Fruit fly (Drosophila melanogaster) whole organism, embryonic: ENCODE data around the gene CG14564.

Experiments
- BEAF-32 ChIP-seq: fragments of 200-800 bp; sonication (Bioruptor generic); optimal IDR thresholded peaks from 3 replicates; lab custom pipeline; 2017; ENCODE audit warnings: missing biosample characterization, missing genetic modification characterization, mild to moderate bottlenecking, moderate library complexity, missing genetic modification reagents
- CG10366 ChIP-seq: fragments of 200-800 bp; sonication (Bioruptor generic); IDR thresholded peaks from 2 replicates; pipeline ENCODE4 v1.3.6; 2022; ENCODE audit warnings: missing biosample characterization, missing genetic modification characterization
- CG10543 ChIP-seq: fragments of 200-800 bp; sonication (Bioruptor generic); optimal IDR thresholded peaks from 3 replicates; lab custom pipeline; 2017; ENCODE audit warnings: missing biosample characterization, mild to moderate bottlenecking, missing genetic modification characterization, moderate library complexity
- CG11504 ChIP-seq: fragments of 200-800 bp; sonication (Bioruptor generic); optimal IDR thresholded peaks from 3 replicates; lab custom pipeline; 2019; ENCODE audit warnings: missing biosample characterization, mild to moderate bottlenecking, missing genetic modification characterization, moderate library complexity
- CG12155 ChIP-seq: fragments of 200-800 bp; sonication (Bioruptor generic); optimal IDR thresholded peaks from 3 replicates; lab custom pipeline; 2016; ENCODE audit warnings: missing biosample characterization, missing genetic modification characterization
- CG12219 ChIP-seq: fragments of 200-800 bp; sonication (Bioruptor generic); optimal IDR thresholded peaks from 3 replicates; lab custom pipeline; 2018; ENCODE audit warnings: missing biosample characterization, mild to moderate bottlenecking, missing genetic modification characterization
- CG12769 ChIP-seq: fragments of 200-800 bp; sonication (Bioruptor generic); optimal IDR thresholded peaks from 2 replicates; lab custom pipeline; 2019; ENCODE audit warnings: missing biosample characterization, mild to moderate bottlenecking, missing genetic modification characterization, moderate library complexity
- CG13287 ChIP-seq: fragments of 200-800 bp; sonication (Bioruptor generic); IDR thresholded peaks from 2 replicates; pipeline ENCODE4 v1.3.6; 2022; ENCODE audit warnings: missing biosample characterization, missing genetic modification characterization; ENCODE audit not compliant: partially characterized antibody
- CG13424 ChIP-seq: fragments of 200-800 bp; sonication (Bioruptor generic); optimal IDR thresholded peaks from 2 replicates; lab custom pipeline; 2019; ENCODE audit warnings: missing biosample characterization, mild to moderate bottlenecking, missing genetic modification characterization, moderate library complexity
- CG14050 ChIP-seq: fragments of 200-800 bp; sonication (Bioruptor generic); IDR thresholded peaks from 3 replicates; pipeline ENCODE4 v1.3.6; 2022; ENCODE audit warnings: missing biosample characterization, missing genetic modification characterization
- CG14965 ChIP-seq: fragments of 200-800 bp; sonication (Bioruptor generic); optimal IDR thresholded peaks from 2 replicates; lab custom pipeline; 2016; ENCODE audit warnings: missing biosample characterization, missing genetic modification characterization, borderline replicate concordance
- CG15011 ChIP-seq: fragments of 200-800 bp; sonication (Bioruptor generic); optimal IDR thresholded peaks from 3 replicates; lab custom pipeline; 2018; ENCODE audit warnings: missing biosample characterization, mild to moderate bottlenecking, missing genetic modification characterization
- CG15514 ChIP-seq: fragments of 200-800 bp; sonication (Bioruptor generic); optimal IDR thresholded peaks from 3 replicates; lab custom pipeline; 2017; ENCODE audit warnings: missing biosample characterization, missing genetic modification characterization, mild to moderate bottlenecking, moderate library complexity, missing genetic modification reagents
- CG15601 ChIP-seq: fragments of 200-800 bp; sonication (Bioruptor generic); optimal IDR thresholded peaks from 3 replicates; lab custom pipeline; 2019; ENCODE audit warnings: missing biosample characterization, mild to moderate bottlenecking, missing genetic modification characterization, moderate library complexity
- CG16813 ChIP-seq: fragments of 200-800 bp; sonication (Bioruptor generic); IDR thresholded peaks from 3 replicates; pipeline ENCODE4 v1.3.6; 2022; ENCODE audit warnings: missing biosample characterization, missing genetic modification characterization; ENCODE audit not compliant: partially characterized antibody
- CG18619 ChIP-seq: fragments of 200-800 bp; sonication (Bioruptor generic); optimal IDR thresholded peaks from 3 replicates; lab custom pipeline; 2017; ENCODE audit warnings: missing biosample characterization, mild to moderate bottlenecking, missing genetic modification characterization
- CG2116 ChIP-seq: fragments of 200-800 bp; sonication (Bioruptor generic); optimal IDR thresholded peaks from 3 replicates; lab custom pipeline; 2018; ENCODE audit warnings: missing biosample characterization, mild to moderate bottlenecking, missing genetic modification characterization
- CG2120 ChIP-seq: fragments of 200-800 bp; sonication (Bioruptor generic); optimal IDR thresholded peaks from 3 replicates; lab custom pipeline; 2016; ENCODE audit warnings: missing biosample characterization, missing genetic modification characterization
- CG2889 ChIP-seq: fragments of 200-800 bp; sonication (Bioruptor generic); IDR thresholded peaks from 3 replicates; pipeline ENCODE4 v1.3.6; 2022; ENCODE audit warnings: missing biosample characterization, missing genetic modification characterization
- CG3065 ChIP-seq: fragments of 200-800 bp; sonication (Bioruptor generic); optimal IDR thresholded peaks from 2 replicates; lab custom pipeline; 2016; ENCODE audit warnings: missing biosample characterization, missing genetic modification characterization
- CG34224 ChIP-seq: fragments of 200-800 bp; sonication (Bioruptor generic); IDR thresholded peaks from 3 replicates; pipeline ENCODE4 v1.3.6; 2022; ENCODE audit warnings: missing biosample characterization, missing genetic modification characterization; ENCODE audit not compliant: partially characterized antibody
- CG4404 ChIP-seq: fragments of 200-800 bp; sonication (Bioruptor generic); IDR thresholded peaks from 2 replicates; pipeline ENCODE4 v1.3.6; 2022; ENCODE audit warnings: missing biosample characterization, missing genetic modification characterization
- CG4820 ChIP-seq: fragments of 200-800 bp; sonication (Bioruptor generic); optimal IDR thresholded peaks from 3 replicates; lab custom pipeline; 2016; ENCODE audit warnings: missing biosample characterization, missing genetic modification characterization
- CG6254 ChIP-seq: fragments of 200-800 bp; sonication (Bioruptor generic); optimal IDR thresholded peaks from 3 replicates; lab custom pipeline; 2017; ENCODE audit warnings: mild to moderate bottlenecking, missing biosample characterization, missing genetic modification reagents, missing genetic modification characterization
- CG6654 ChIP-seq: fragments of 200-800 bp; sonication (Bioruptor generic); optimal IDR thresholded peaks from 2 replicates; lab custom pipeline; 2017; ENCODE audit warnings: missing biosample characterization, mild to moderate bottlenecking, missing genetic modification characterization
- CG6813 ChIP-seq: fragments of 200-800 bp; sonication (Bioruptor generic); optimal IDR thresholded peaks from 2 replicates; lab custom pipeline; 2017; ENCODE audit warnings: missing biosample characterization, missing genetic modification characterization, mild to moderate bottlenecking, moderate library complexity, missing genetic modification reagents
- CG8359 ChIP-seq: fragments of 200-800 bp; sonication (Bioruptor generic); optimal IDR thresholded peaks from 2 replicates; lab custom pipeline; 2017; ENCODE audit warnings: missing biosample characterization, mild to moderate bottlenecking, missing genetic modification characterization, borderline replicate concordance
- CG8924 ChIP-seq: fragments of 200-800 bp; optimal IDR thresholded peaks from 3 replicates; lab custom pipeline; 2019; ENCODE audit warnings: missing biosample characterization, mild to moderate bottlenecking, missing genetic modification characterization, moderate library complexity
- CHES-1-like ChIP-seq: fragments of 200-800 bp; sonication (Bioruptor generic); optimal IDR thresholded peaks from 2 replicates; lab custom pipeline; 2016; ENCODE audit warnings: missing biosample characterization, missing genetic modification characterization
- ERR ChIP-seq: fragments of 200-800 bp; sonication (Bioruptor generic); optimal IDR thresholded peaks from 2 replicates; lab custom pipeline; 2016; ENCODE audit warnings: missing biosample characterization, missing genetic modification characterization
- Ets97D ChIP-seq: fragments of 200-800 bp; sonication (Bioruptor generic); optimal IDR thresholded peaks from 3 replicates; lab custom pipeline; 2016; ENCODE audit warnings: missing biosample characterization, missing genetic modification characterization
- GATAe ChIP-seq: fragments of 200-800 bp; sonication (Bioruptor generic); conservative IDR thresholded peaks from 2 replicates; pipeline ENCODE4 v1.3.6; 2022; ENCODE audit warnings: missing biosample characterization, missing genetic modification characterization
- HLH4C ChIP-seq: fragments of 200-800 bp; sonication (Bioruptor generic); IDR thresholded peaks from 3 replicates; pipeline ENCODE4 v1.3.6; 2022; ENCODE audit warnings: missing biosample characterization, missing genetic modification characterization; ENCODE audit not compliant: partially characterized antibody
- NfI ChIP-seq: fragments of 200-800 bp; sonication (Bioruptor generic); optimal IDR thresholded peaks from 3 replicates; lab custom pipeline; 2018; ENCODE audit warnings: missing biosample characterization, mild to moderate bottlenecking, missing genetic modification characterization, moderate library complexity
- Oaz ChIP-seq: fragments of 200-800 bp; sonication (Bioruptor generic); IDR thresholded peaks from 2 replicates; pipeline ENCODE4 v1.3.6; 2022; ENCODE audit warnings: missing biosample characterization, missing genetic modification characterization
- Vsx1 ChIP-seq: fragments of 200-800 bp; sonication (Bioruptor generic); optimal IDR thresholded peaks from 2 replicates; lab custom pipeline; 2017; ENCODE audit warnings: missing biosample characterization, mild to moderate bottlenecking, missing genetic modification characterization, missing genetic modification reagents
- Xrp1 ChIP-seq: fragments of 200-800 bp; sonication (Bioruptor generic); IDR thresholded peaks from 2 replicates; pipeline ENCODE4 v1.3.6; 2022; ENCODE audit warnings: missing biosample characterization, missing genetic modification characterization
- dati ChIP-seq: fragments of 200-800 bp; sonication (Bioruptor generic); IDR thresholded peaks from 2 replicates; pipeline ENCODE4 v1.3.6; 2022; ENCODE audit warnings: missing biosample characterization, missing genetic modification characterization
- dimm ChIP-seq: fragments of 200-800 bp; sonication (Bioruptor generic); IDR thresholded peaks from 2 replicates; pipeline ENCODE4 v1.3.6; 2022; ENCODE audit warnings: missing biosample characterization, missing genetic modification characterization
- ewg ChIP-seq: fragments of 200-800 bp; sonication (Bioruptor generic); optimal IDR thresholded peaks from 3 replicates; lab custom pipeline; 2017; ENCODE audit warnings: mild to moderate bottlenecking, missing biosample characterization, missing genetic modification reagents, missing genetic modification characterization
- insv ChIP-seq, 2 experiments: fragments of 200-800 bp; sonication (Bioruptor generic); optimal IDR thresholded peaks; 3 replicates each; lab custom pipeline; 2016 to 2018; ENCODE audit warnings: missing biosample characterization in 2 of 2, missing genetic modification characterization in 2 of 2
- jigr1 ChIP-seq: fragments of 200-800 bp; sonication (Bioruptor generic); IDR thresholded peaks from 3 replicates; pipeline ENCODE4 v1.3.6; 2022; ENCODE audit warnings: missing biosample characterization, missing genetic modification characterization
- lab ChIP-seq: fragments of 200-800 bp; sonication (Bioruptor generic); optimal IDR thresholded peaks from 3 replicates; lab custom pipeline; 2017; ENCODE audit warnings: missing biosample characterization, missing genetic modification characterization, mild to moderate bottlenecking, moderate library complexity, missing genetic modification reagents
- lbe ChIP-seq: fragments of 200-800 bp; sonication (Bioruptor generic); optimal IDR thresholded peaks from 2 replicates; lab custom pipeline; 2016; ENCODE audit warnings: missing biosample characterization, mild to moderate bottlenecking, missing genetic modification characterization
- scrt ChIP-seq: fragments of 200-800 bp; sonication (Bioruptor generic); optimal IDR thresholded peaks from 2 replicates; lab custom pipeline; 2018; ENCODE audit warnings: missing biosample characterization, mild to moderate bottlenecking, missing genetic modification characterization, moderate library complexity
- slp2 ChIP-seq: fragments of 200-800 bp; sonication (Bioruptor generic); optimal IDR thresholded peaks from 2 replicates; lab custom pipeline; 2016; ENCODE audit warnings: missing biosample characterization, missing genetic modification characterization
- sob ChIP-seq: fragments of 200-800 bp; sonication (Bioruptor generic); IDR thresholded peaks from 2 replicates; pipeline ENCODE4 v1.3.6; 2022; ENCODE audit warnings: missing biosample characterization, missing genetic modification characterization
- stwl ChIP-seq: fragments of 200-800 bp; sonication (Bioruptor generic); optimal IDR thresholded peaks from 3 replicates; lab custom pipeline; 2018; ENCODE audit warnings: missing biosample characterization, mild to moderate bottlenecking, missing genetic modification characterization, moderate library complexity
- trem ChIP-seq: fragments of 200-800 bp; optimal IDR thresholded peaks from 3 replicates; lab custom pipeline; 2019; ENCODE audit warnings: missing biosample characterization, mild to moderate bottlenecking, missing genetic modification characterization, moderate library complexity

CG14564 gene

dm6 chr3L:21728616-21729047 lies 28.3 kb upstream of the CG14564 start, which contains the start of the genes CG11247 and Polr2H (continued):
- peak; percentile 87 for TF ChIP-seq NfI (GFP tag; lab: Kevin White, UChicago)
- no peak for TF ChIP-seq CG15011 (GFP tag; lab: Kevin White, UChicago)
- TF ChIP-seq insv (GFP tag; optimal IDR thresholded peaks at IDR 0.05; lab: Kevin White, UChicago): peak in 1 of 2 experiments; percentile 47
- TF ChIP-seq CHES-1-like: peak; percentile 96
- TF ChIP-seq stwl (tag; lab: Kevin White, UChicago): peak; percentile 79
- peak; percentile 83 for TF ChIP-seq lab (GFP tag; lab: Kevin White, UChicago)
- peak; percentile 83 for TF ChIP-seq Oaz (GFP tag; lab: Robert Waterston, UW)
- TF ChIP-seq sob (GFP tag; lab: Robert Waterston, UW): peak; percentile 94
- TF ChIP-seq CG6254 (GFP tag; lab: Kevin White, UChicago): peak; percentile 49
- peak; percentile 95 for TF ChIP-seq CG4404 (GFP tag; lab: Robert Waterston, UW)
- peak; percentile 72 for TF ChIP-seq CG6654 (GFP tag; lab: Kevin White, UChicago)
- peak; percentile 48 for TF ChIP-seq scrt (GFP tag; lab: Kevin White, UChicago)
- TF ChIP-seq trem (tag; lab: Kevin White, UChicago): peak; percentile 89
- peak; percentile 72 for TF ChIP-seq CG15514 (GFP tag; lab: Kevin White, UChicago)
- TF ChIP-seq CG34224 (GFP tag; lab: Robert Waterston, UW): peak; percentile 58
- peak; percentile 87 for TF ChIP-seq jigr1 (GFP tag; lab: Robert Waterston, UW)
- peak; percentile 81 for TF ChIP-seq GATAe (GFP tag; lab: Robert Waterston, UW)
- TF ChIP-seq lbe (GFP tag; lab: Kevin White, UChicago): peak; percentile 62
- peak; percentile 57 for TF ChIP-seq CG8359 (GFP tag; lab: Kevin White, UChicago)
- TF ChIP-seq CG14965: peak; percentile 42
- peak; percentile 64; the same call in 1 of the 2 replicates for TF ChIP-seq dati
- peak; percentile 86 for TF ChIP-seq CG16813
- peak; percentile 66 for TF ChIP-seq CG12219 (GFP tag; lab: Kevin White, UChicago)
- TF ChIP-seq CG15601 (tag; lab: Kevin White, UChicago): peak; percentile 75
- peak; percentile 91 for TF ChIP-seq CG4820 (GFP tag; lab: Kevin White, UChicago)
- TF ChIP-seq CG13287 (GFP tag; lab: Robert Waterston, UW): peak; percentile 85
- TF ChIP-seq CG2116 (GFP tag; lab: Kevin White, UChicago): peak; percentile 83
- peak; percentile 89 for TF ChIP-seq CG13424 (tag; lab: Kevin White, UChicago)
- TF ChIP-seq CG6813 (GFP tag; lab: Kevin White, UChicago): no peak
- TF ChIP-seq ewg (GFP tag; lab: Kevin White, UChicago): peak; percentile 92
- TF ChIP-seq HLH4C (GFP tag; lab: Robert Waterston, UW): peak; percentile 67
- peak; percentile 69 for TF ChIP-seq dimm (GFP tag; lab: Robert Waterston, UW)
- TF ChIP-seq CG14050 (GFP tag; lab: Robert Waterston, UW): peak; percentile 82
- peak; percentile 73 for TF ChIP-seq CG10543 (GFP tag; lab: Kevin White, UChicago)
- TF ChIP-seq CG18619 (GFP tag; lab: Kevin White, UChicago): peak; percentile 77
- TF ChIP-seq slp2 (GFP tag; lab: Kevin White, UChicago): peak; percentile 89
- TF ChIP-seq CG11504 (tag; lab: Kevin White, UChicago): peak; percentile 85
- TF ChIP-seq Ets97D (GFP tag; lab: Kevin White, UChicago): peak; percentile 88
- TF ChIP-seq BEAF-32: peak; percentile 93
- peak; percentile 84 for TF ChIP-seq CG3065 (GFP tag; lab: Kevin White, UChicago)
- TF ChIP-seq CG2120: peak; percentile 97
- peak; percentile 91 for TF ChIP-seq CG12155
- peak; percentile 92 for TF ChIP-seq CG2889
- TF ChIP-seq Xrp1 (GFP tag; lab: Robert Waterston, UW): peak; percentile 89
- peak; percentile 83 for TF ChIP-seq CG8924 (tag; lab: Kevin White, UChicago)
- peak; percentile 93 for TF ChIP-seq CG10366
- peak; percentile 79 for TF ChIP-seq ERR (GFP tag; lab: Kevin White, UChicago)
- peak; percentile 31 for TF ChIP-seq Vsx1 (GFP tag; lab: Kevin White, UChicago)
- TF ChIP-seq CG12769 (tag; lab: Kevin White, UChicago): peak; percentile 94
